Worm (Caenorhabditis elegans) whole organism, L4 larva: Measurements from ENCODE around the gene qdpr-1.
A peak's percentile ranks its signal among the peaks of the same experiment; 100 is the strongest.

Experiments used
- aha-1 ChIP-seq: fragments of 150-350 bp; peaks from one replicate; lab custom pipeline; 2014; ENCODE audit warnings: missing biosample characterization, missing genetic modification characterization
- daf-12 ChIP-seq: fragments of 150-350 bp; optimal IDR thresholded peaks from 2 replicates; lab custom pipeline; 2014; ENCODE audit warnings: missing biosample characterization, missing genetic modification reagents, missing genetic modification characterization
- egl-27 ChIP-seq: sonication (generic microtip); optimal IDR thresholded peaks from 3 replicates; lab custom pipeline; 2017; ENCODE audit warnings: missing biosample characterization, missing genetic modification reagents, missing genetic modification characterization
- mep-1 ChIP-seq: fragments of 150-350 bp; sonication (generic microtip); optimal IDR thresholded peaks from 3 replicates; lab custom pipeline; 2014; ENCODE audit warnings: missing biosample characterization, missing genetic modification characterization
- mxl-3 ChIP-seq: fragments of 200-800 bp; sonication (Bioruptor generic); optimal IDR thresholded peaks from 2 replicates; lab custom pipeline; 2018; ENCODE audit warnings: mild to moderate bottlenecking, missing genetic modification characterization, missing compliant biosample characterization
- nhr-11 ChIP-seq: fragments of 150-350 bp; optimal IDR thresholded peaks from 2 replicates; lab custom pipeline; 2014; ENCODE audit warnings: missing biosample characterization, missing genetic modification characterization
- nhr-111 ChIP-seq: fragments of 200-800 bp; sonication (Bioruptor generic); optimal IDR thresholded peaks from 2 replicates; lab custom pipeline; 2018; ENCODE audit warnings: mild to moderate bottlenecking, missing genetic modification characterization, missing compliant biosample characterization
- unc-62 ChIP-seq, 3 experiments: fragments of 150-350 bp in 1 of 3; sonication (generic microtip); optimal IDR thresholded peaks in 2 of 3; peaks in 1 of 3; 1 replicate in 1 of 3; 2 replicates in 2 of 3; lab custom pipeline; 2014 to 2017; ENCODE audit warnings: missing biosample characterization in 3 of 3, missing genetic modification characterization in 3 of 3, missing genetic modification reagents in 3 of 3, missing genotype in 1 of 3

DNA sequence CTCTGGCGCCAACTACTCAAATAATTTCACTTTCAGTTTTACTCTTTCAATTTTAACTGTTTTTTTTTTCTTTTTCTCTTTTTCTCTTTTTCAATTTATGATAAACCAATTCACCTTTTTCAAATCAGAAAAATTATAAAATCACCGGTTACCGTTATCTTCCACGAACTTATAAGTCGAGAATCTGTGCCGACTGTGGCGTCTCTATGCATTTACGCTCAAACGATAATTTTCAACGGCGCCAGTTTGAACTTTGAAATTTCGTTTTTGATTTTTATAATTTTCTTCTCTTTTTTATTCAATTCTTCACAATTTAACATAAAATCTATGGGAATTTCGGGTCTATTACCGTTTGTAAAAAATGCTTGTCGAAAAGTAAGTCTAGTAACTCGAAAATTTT, 29.7 kb downstream of the qdpr-1 start, which contains the start of gene exo-1:
- TF ChIP-seq daf-12 (tag; lab: Kevin White, UChicago) (no peak), egl-27 (tag; lab: Kevin White, UChicago) (no peak), mep-1 (peak; percentile 80), nhr-11 (tag; lab: Kevin White, UChicago) (peak; percentile 51), mxl-3 (GFP tag; lab: Kevin White, UChicago) (no peak), aha-1 (no peak), nhr-111 (GFP tag; lab: Kevin White, UChicago) (no peak), unc-62 (GFP tag; optimal IDR thresholded peaks at IDR 0.05 in 1 of 2; lab: Kevin White, UChicago) (no peak), unc-62 (tag; optimal IDR thresholded peaks at IDR 0.05; lab: Kevin White, UChicago) (no peak)
